Fruit fly (Drosophila melanogaster) S2 (cell line): ENCODE results near the gene CG13311.

Experiments
- CG8478 ChIP-seq: fragments of >200 bp; optimal IDR thresholded peaks from 2 replicates; lab custom pipeline; 2018
- CTCF ChIP-seq, 2 experiments: fragments of >200 bp; optimal IDR thresholded peaks; 2 replicates each; lab custom pipeline; 2018

- TF ChIP-seq CTCF (optimal IDR thresholded peaks at IDR 0.05; lab: Kevin White, UChicago), result no peak
- no peak for TF ChIP-seq CG8478 (lab: Kevin White, UChicago)
Observed at dm6 chr3L:8772998-8773684, 28.8 kb downstream of the CG13311 start.
